Fruit fly (Drosophila melanogaster) Kc167 (cell line): ENCODE data around the gene CG6574.

Experiments
- Myc ChIP-seq: fragments of >200 bp; optimal IDR thresholded peaks from 2 replicates; lab custom pipeline; 2017; ENCODE audit warnings: missing external identifiers
- Sin3A ChIP-seq: fragments of >200 bp; optimal IDR thresholded peaks from 2 replicates; lab custom pipeline; 2018; ENCODE audit warnings: missing external identifiers
- h ChIP-seq: fragments of >200 bp; optimal IDR thresholded peaks from 3 replicates; lab custom pipeline; 2018; ENCODE audit warnings: missing external identifiers
- insv ChIP-seq: fragments of >200 bp; optimal IDR thresholded peaks from 3 replicates; lab custom pipeline; 2018; ENCODE audit warnings: missing external identifiers
- psq ChIP-seq: fragments of >200 bp; optimal IDR thresholded peaks from 2 replicates; lab custom pipeline; 2017; ENCODE audit warnings: missing external identifiers
- ttk ChIP-seq: sonication (Bioruptor generic); optimal IDR thresholded peaks from 2 replicates; lab custom pipeline; 2017; ENCODE audit warnings: missing external identifiers

The CG6574 gene

dm6 chr3R:10881824-10882559 is 19.2 kb upstream of the CG6574 start, which contains the start of gene Tpc1:
Gene Tpc1, minus strand, starts transcription at chr3R:10882188.
- no peak for TF ChIP-seq ttk (lab: Kevin White, UChicago)
- no peak for TF ChIP-seq psq
- no peak for TF ChIP-seq Sin3A
- no peak for TF ChIP-seq insv (lab: Kevin White, UChicago)
- no peak for TF ChIP-seq h (lab: Kevin White, UChicago)
- no peak for TF ChIP-seq Myc (lab: Kevin White, UChicago)

- TF ChIP-seq Sin3A (no peak), Myc (lab: Kevin White, UChicago) (no peak), insv (lab: Kevin White, UChicago) (no peak), ttk (lab: Kevin White, UChicago) (no peak), psq (no peak), h (lab: Kevin White, UChicago) (no peak)
These were observed 16.4 kb upstream of the CG6574 start, which contains the start of gene CG14695 for dm6 chr3R:10879219-10879618. Gene CG14695, minus strand, starts transcription at chr3R:10879319.

dm6 chr3R:10878628-10879027 is 15.8 kb upstream of the CG6574 start:
- TF ChIP-seq h (lab: Kevin White, UChicago) (no peak), psq (no peak), ttk (lab: Kevin White, UChicago) (no peak), Sin3A (no peak), insv (lab: Kevin White, UChicago) (no peak), Myc (lab: Kevin White, UChicago) (no peak)

- TF ChIP-seq psq (no peak), ttk (lab: Kevin White, UChicago) (no peak), Myc (lab: Kevin White, UChicago) (no peak), h (lab: Kevin White, UChicago) (no peak), Sin3A (no peak), insv (lab: Kevin White, UChicago) (no peak)
These were observed 15.0 kb upstream of the CG6574 start for dm6 chr3R:10877808-10878207.

DNA sequence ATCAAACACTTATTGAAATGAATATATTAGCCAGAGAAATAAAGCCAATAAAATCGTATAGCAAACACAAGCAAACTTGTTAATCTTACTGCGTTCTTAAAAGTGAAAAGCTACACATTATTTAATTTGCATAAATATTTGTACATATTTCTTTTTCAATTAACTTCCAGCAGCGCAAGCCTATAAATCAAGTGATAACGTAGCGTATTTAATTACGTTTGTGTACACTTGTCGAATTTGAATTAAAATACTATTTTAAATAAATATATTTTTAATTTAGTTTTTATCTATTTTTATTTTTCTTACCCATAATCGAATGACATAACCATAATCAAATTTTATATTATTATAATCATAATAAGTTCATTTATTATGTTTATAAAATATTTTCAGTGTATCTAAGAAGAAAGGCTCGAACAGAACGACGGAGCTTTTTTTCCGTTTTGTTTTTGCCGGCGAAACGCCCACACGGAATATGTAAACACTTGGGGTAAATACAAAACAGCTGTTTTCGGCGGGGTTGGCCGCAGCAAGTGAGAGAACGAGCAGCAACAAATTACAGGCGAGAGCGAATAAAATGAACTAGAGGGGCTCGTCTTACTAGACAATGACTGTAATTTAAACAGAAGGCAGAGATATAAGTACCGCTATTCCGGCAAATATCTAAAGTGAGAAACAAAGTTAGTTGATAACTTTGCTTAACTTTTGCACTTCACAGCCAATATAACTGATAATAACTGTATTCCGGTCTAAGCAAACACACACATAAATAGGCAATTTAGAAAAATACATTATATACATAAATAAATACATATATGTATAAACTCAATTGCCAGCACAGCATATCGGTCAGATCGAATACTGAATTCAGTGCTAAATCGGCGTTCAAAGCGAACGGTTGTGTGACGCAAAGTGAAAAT is 13.0 kb upstream of the CG6574 start, which contains the start of gene Sodh2:
Gene Sodh2 (plus strand): TSS at position 870 of the 920 bp plus-strand sequence.
- TF ChIP-seq Myc (lab: Kevin White, UChicago): no peak
- no peak for TF ChIP-seq Sin3A
- no peak for TF ChIP-seq ttk (lab: Kevin White, UChicago)
- no peak for TF ChIP-seq insv (lab: Kevin White, UChicago)
- TF ChIP-seq psq: no peak

DNA sequence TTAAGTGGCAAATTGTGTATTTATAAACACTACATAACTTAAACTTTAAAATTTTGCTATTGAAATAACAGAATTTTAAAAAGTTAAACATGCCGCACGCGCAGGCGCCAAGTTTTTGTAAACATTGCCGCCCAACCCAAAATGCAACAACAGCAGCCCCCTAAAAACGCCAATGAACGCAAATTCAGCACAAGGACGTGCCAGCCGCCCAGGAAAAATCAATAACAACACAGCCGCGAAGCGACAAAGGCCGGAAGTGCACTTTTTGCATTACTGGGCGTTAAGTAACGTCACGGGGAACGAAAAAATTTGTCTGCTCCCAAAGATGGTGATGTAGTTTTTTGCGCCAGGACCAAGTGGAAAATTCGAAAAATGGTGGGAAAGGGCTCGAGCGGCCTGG is 10.0 kb upstream of the CG6574 start, which contains the start of gene CG4596:
Gene CG4596 (plus strand): TSS at position 219 of the 400 bp plus-strand sequence.
- no peak for TF ChIP-seq h (lab: Kevin White, UChicago)
- TF ChIP-seq ttk (lab: Kevin White, UChicago): no peak
- no peak for TF ChIP-seq Sin3A
- TF ChIP-seq Myc (lab: Kevin White, UChicago): no peak
- TF ChIP-seq psq: no peak
- TF ChIP-seq insv (lab: Kevin White, UChicago): no peak

dm6 chr3R:10872148-10872783 is 9.5 kb upstream of the CG6574 start, which contains the start of gene Fdh:
Gene Fdh, minus strand, starts transcription at chr3R:10872381.
- TF ChIP-seq Myc (lab: Kevin White, UChicago) (no peak), h (lab: Kevin White, UChicago) (no peak), ttk (lab: Kevin White, UChicago) (no peak), psq (no peak), insv (lab: Kevin White, UChicago) (no peak), Sin3A (no peak)

dm6 chr3R:10870561-10870960 is 7.8 kb upstream of the CG6574 start:
- no peak for TF ChIP-seq ttk (lab: Kevin White, UChicago)
- TF ChIP-seq insv (lab: Kevin White, UChicago): no peak
- TF ChIP-seq Sin3A: no peak
- no peak for TF ChIP-seq Myc (lab: Kevin White, UChicago)
- TF ChIP-seq psq: no peak
- TF ChIP-seq h (lab: Kevin White, UChicago): no peak

DNA sequence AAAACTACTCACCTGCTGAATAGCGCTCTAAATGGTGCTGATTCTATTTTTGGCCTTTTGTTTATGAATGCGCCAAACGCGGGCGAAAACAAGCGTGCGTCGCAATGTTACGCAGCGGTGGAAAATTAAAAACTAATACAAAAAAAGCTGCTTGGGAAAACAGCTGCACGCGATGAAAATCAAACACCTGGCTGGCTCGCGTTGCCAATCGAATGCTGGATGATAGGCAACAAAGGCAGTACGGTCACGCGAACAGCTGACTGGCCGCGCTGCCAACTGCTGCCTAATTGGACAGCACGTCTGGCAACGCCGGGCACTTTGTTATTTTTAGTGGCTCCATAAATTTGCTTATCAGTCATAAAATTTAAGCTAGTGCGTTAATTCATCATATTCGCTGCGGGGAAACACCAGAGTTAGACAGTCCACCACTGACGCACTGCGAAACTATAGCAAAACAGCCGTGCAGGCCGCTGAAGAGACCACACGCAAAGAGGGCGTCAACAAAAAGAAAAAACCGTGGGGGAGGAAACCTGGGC is 5.7 kb upstream of the CG6574 start, which contains the start of the genes SelR and Tsp86D:
Gene SelR (minus strand): TSS at position 216 of the 536 bp plus-strand sequence.
Gene Tsp86D (plus strand): TSS at position 282 of the 536 bp plus-strand sequence.
- TF ChIP-seq psq (no peak), ttk (lab: Kevin White, UChicago) (no peak), insv (lab: Kevin White, UChicago) (no peak), h (lab: Kevin White, UChicago) (no peak), Myc (lab: Kevin White, UChicago) (no peak), Sin3A (no peak)

- TF ChIP-seq Sin3A: no peak
- TF ChIP-seq Myc (lab: Kevin White, UChicago): no peak
- TF ChIP-seq psq: no peak
- no peak for TF ChIP-seq insv (lab: Kevin White, UChicago)
- TF ChIP-seq h (lab: Kevin White, UChicago): no peak
- TF ChIP-seq ttk (lab: Kevin White, UChicago): no peak
These were observed 1.2 kb upstream of the CG6574 start for dm6 chr3R:10863956-10864355.

dm6 chr3R:10863446-10863819 is 645 bp upstream of the CG6574 start:
- TF ChIP-seq psq (no peak), ttk (lab: Kevin White, UChicago) (no peak), Sin3A (no peak), insv (lab: Kevin White, UChicago) (no peak), h (lab: Kevin White, UChicago) (no peak), Myc (lab: Kevin White, UChicago) (no peak)
